Fruit fly (Drosophila melanogaster): ENCODE measurements around the gene nub.

- TF ChIP-seq gl (tag; optimal IDR thresholded peaks at IDR 0.05) (no peak), fd96Ca (GFP tag; IDR thresholded peaks at IDR 0.05) (no peak), CG15710 (tag; optimal IDR thresholded peaks at IDR 0.05) (no peak), CG34367 (tag; optimal IDR thresholded peaks at IDR 0.05) (no peak), Pif1A (GFP tag; optimal IDR thresholded peaks at IDR 0.05) (no peak), D1 (tag; optimal IDR thresholded peaks at IDR 0.05) (no peak), Snoo (tag; optimal IDR thresholded peaks at IDR 0.05) (no peak), CG12605 (GFP tag; IDR thresholded peaks at IDR 0.05) (no peak), CG8301 (tag; optimal IDR thresholded peaks at IDR 0.05) (no peak), CG9948 (tag; optimal IDR thresholded peaks at IDR 0.05) (no peak), CG14655 (GFP tag; optimal IDR thresholded peaks at IDR 0.05) (no peak), Ets98B (GFP tag; IDR thresholded peaks at IDR 0.05) (no peak), CG13204 (GFP tag; optimal IDR thresholded peaks at IDR 0.05) (no peak), CG4496 (GFP tag; IDR thresholded peaks at IDR 0.05) (no peak)
These were observed 78.7 kb downstream of the nub start for dm6 chr2L:12666002-12666576.
